Fruit fly (Drosophila melanogaster): ENCODE data around the gene CG2694.

The CG2694 gene

DNA sequence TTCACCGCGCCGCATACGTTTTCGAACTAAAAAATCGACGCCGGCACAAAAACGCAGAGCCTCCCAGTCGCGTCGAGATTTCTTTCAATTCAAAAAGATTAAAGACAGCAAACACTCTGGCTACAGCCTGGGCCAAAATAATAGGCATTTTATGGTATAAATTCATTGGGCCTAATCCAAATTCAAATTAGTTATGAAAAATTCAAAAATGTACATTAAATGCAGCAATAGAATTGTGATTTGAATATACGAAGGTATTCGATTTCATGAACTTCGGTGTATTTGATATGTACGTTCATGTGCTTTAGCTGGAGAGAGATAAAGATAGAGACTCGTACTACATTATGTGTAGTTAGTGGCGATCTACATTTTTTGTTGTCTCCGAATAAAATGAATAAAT lies 30.2 kb downstream of the CG2694 start, which contains the start of gene Syx4 (continued):
- TF ChIP-seq pzg (GFP tag; optimal IDR thresholded peaks at IDR 0.05) (peak; percentile 20), slou (GFP tag; optimal IDR thresholded peaks at IDR 0.05) (no peak), chif (GFP tag; optimal IDR thresholded peaks at IDR 0.05) (peak; percentile 78 to 83), ATbp (GFP tag; optimal IDR thresholded peaks at IDR 0.05) (peak; percentile 88), tap (tag; optimal IDR thresholded peaks at IDR 0.05) (peak; percentile 93), CG16779 (GFP tag; IDR thresholded peaks at IDR 0.05) (peak; percentile 68), CG6813 (GFP tag; optimal IDR thresholded peaks at IDR 0.05) (peak; percentile 86), CG2889 (GFP tag; IDR thresholded peaks at IDR 0.05) (peak; percentile 77), Aef1 (GFP tag; IDR thresholded peaks at IDR 0.05) (peak; percentile 86), CG17829 (tag; optimal IDR thresholded peaks at IDR 0.05) (peak; percentile 85), NC2β (GFP tag; optimal IDR thresholded peaks at IDR 0.05) (peak; percentile 82), CG12236 (GFP tag; optimal IDR thresholded peaks at IDR 0.05) (peak; percentile 63), Ets65A (GFP tag) (peak; percentile 96), sens-2 (GFP tag; IDR thresholded peaks at IDR 0.05) (peak; percentile 80), lov (optimal IDR thresholded peaks at IDR 0.05) (no peak), lov (GFP tag; IDR thresholded peaks at IDR 0.05) (peak; percentile 53; the same call in 1 of the 3 replicates), scrt (GFP tag; optimal IDR thresholded peaks at IDR 0.05) (peak; percentile 79), Ets97D (GFP tag; optimal IDR thresholded peaks at IDR 0.05) (peak; percentile 63), CG12104 (GFP tag; optimal IDR thresholded peaks at IDR 0.05) (peak; percentile 76), ken (GFP tag; IDR thresholded peaks at IDR 0.05) (peak; percentile 88), exex (tag; optimal IDR thresholded peaks at IDR 0.05) (peak; percentile 70), CG30431 (GFP tag; optimal IDR thresholded peaks at IDR 0.05) (peak; percentile 61), tgo (GFP tag; IDR thresholded peaks at IDR 0.05) (peak; percentile 87), MTF-1 (GFP tag; optimal IDR thresholded peaks at IDR 0.05; ENCODE audit: borderline replicate concordance) (peak; percentile 78), Dll (GFP tag; IDR thresholded peaks at IDR 0.05; ENCODE audit: partially characterized antibody) (no peak), repo (GFP tag; optimal IDR thresholded peaks at IDR 0.05) (peak; percentile 86), mirr (GFP tag; optimal IDR thresholded peaks at IDR 0.05) (peak; percentile 64), CG6791 (GFP tag; IDR thresholded peaks at IDR 0.05; ENCODE audit: partially characterized antibody) (no peak), MESR4 (GFP tag; optimal IDR thresholded peaks at IDR 0.05) (peak; percentile 27), ash1 (GFP tag; optimal IDR thresholded peaks at IDR 0.05) (peak; percentile 67), stwl (tag; optimal IDR thresholded peaks at IDR 0.05) (no peak), Max (GFP tag; optimal IDR thresholded peaks at IDR 0.05) (peak; percentile 87), vnd (GFP tag; IDR thresholded peaks at IDR 0.05; ENCODE audit: partially characterized antibody) (no peak), CG6654 (GFP tag; optimal IDR thresholded peaks at IDR 0.05) (peak; percentile 78), lbe (GFP tag; optimal IDR thresholded peaks at IDR 0.05) (peak; percentile 90), Poxn (GFP tag; IDR thresholded peaks at IDR 0.05) (peak; percentile 65), NK7.1 (GFP tag; optimal IDR thresholded peaks at IDR 0.05) (peak; percentile 67), Asciz (GFP tag; optimal IDR thresholded peaks at IDR 0.05) (peak; percentile 90), wek (GFP tag; optimal IDR thresholded peaks at IDR 0.05) (peak; percentile 73), CG9817 (tag; optimal IDR thresholded peaks at IDR 0.05) (peak; percentile 88), Rfx (GFP tag; IDR thresholded peaks at IDR 0.05) (peak; percentile 93), Awh (GFP tag; IDR thresholded peaks at IDR 0.05) (peak; percentile 89), Oli (tag; optimal IDR thresholded peaks at IDR 0.05) (peak; percentile 91), CG8089 (GFP tag; optimal IDR thresholded peaks at IDR 0.05) (peak; percentile 80), Ada2b (GFP tag; IDR thresholded peaks at IDR 0.05) (peak; percentile 88), row (GFP tag; IDR thresholded peaks at IDR 0.05) (peak; percentile 87), zen2 (GFP tag; IDR thresholded peaks at IDR 0.05; ENCODE audit: partially characterized antibody) (no peak), disco-r (GFP tag; optimal IDR thresholded peaks at IDR 0.05) (peak; percentile 77), CG9215 (GFP tag; IDR thresholded peaks at IDR 0.05) (peak; percentile 69), CG43689 (GFP tag; IDR thresholded peaks at IDR 0.05) (peak; percentile 74), CG11398 (GFP tag; optimal IDR thresholded peaks at IDR 0.05) (peak; percentile 81)
